ENCODE assay signal across 2 fruit fly cellular contexts in the genomic region with DNA sequence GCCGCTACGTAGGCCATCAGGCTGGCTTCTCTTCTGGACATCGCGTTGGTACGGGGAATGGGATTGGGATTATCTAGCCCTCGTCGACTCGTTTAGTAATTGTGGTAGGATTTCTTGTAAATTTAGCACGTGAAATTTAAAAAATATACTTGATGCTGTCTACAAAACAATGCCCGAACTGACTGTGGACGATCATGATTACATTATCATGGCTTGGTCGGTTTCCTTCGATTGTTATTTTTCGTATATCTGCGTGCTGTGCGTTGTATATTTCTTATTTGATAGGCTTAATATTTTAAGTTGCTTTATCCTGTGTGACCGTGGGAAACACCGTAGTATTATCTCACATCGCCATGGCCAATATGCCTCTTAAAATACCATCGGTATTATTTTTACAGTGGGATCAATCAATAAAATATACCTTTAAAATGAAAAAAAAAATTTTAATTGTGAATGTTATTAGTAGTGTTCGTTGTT.
TF ChIP-seq lines count a peak whose summit lies in the region.

A gene (minus strand): TSS at position 336 of the 477 bp plus-strand sequence.

TF ChIP-seq in whole organism, adult, 20 proteins besides CTCF, POLR2A, EP300 and RAD21 (continued from another document):
- TF ChIP-seq bab1 (GFP tag; optimal IDR thresholded peaks at IDR 0.05; lab: Kevin White, UChicago), result peak; percentile 41
- TF ChIP-seq CG14711 (tag; optimal IDR thresholded peaks at IDR 0.05; lab: Kevin White, UChicago), result peak; percentile 67
TF ChIP-seq in whole organism, adult: peak in this region for 6.

TF ChIP-seq in whole organism, embryonic, 481 proteins besides CTCF, POLR2A, EP300 and RAD21 (continued from another document):
- no peak for TF ChIP-seq CG9932 (GFP tag; IDR thresholded peaks at IDR 0.05; lab: Robert Waterston, UW)
- no peak for TF ChIP-seq Nf-YA (GFP tag; IDR thresholded peaks at IDR 0.05; lab: Robert Waterston, UW)
- no peak for TF ChIP-seq CG12219 (GFP tag; optimal IDR thresholded peaks at IDR 0.05; lab: Kevin White, UChicago)
- no peak for TF ChIP-seq CG8765 (GFP tag; IDR thresholded peaks at IDR 0.05; lab: Robert Waterston, UW)
- no peak for TF ChIP-seq exex (tag; optimal IDR thresholded peaks at IDR 0.05; lab: Kevin White, UChicago)
- 0 out of 3 replicates have a peak, but pooled peaks have one; percentile 29 for TF ChIP-seq mld (GFP tag; IDR thresholded peaks at IDR 0.05; lab: Robert Waterston, UW; ENCODE audit: partially characterized antibody)
- TF ChIP-seq CG9215 (GFP tag; IDR thresholded peaks at IDR 0.05; lab: Robert Waterston, UW), result no peak
- TF ChIP-seq gcm (GFP tag; optimal IDR thresholded peaks at IDR 0.05; lab: Kevin White, UChicago), result no peak
- no peak for TF ChIP-seq ato (GFP tag; IDR thresholded peaks at IDR 0.05; lab: Robert Waterston, UW; ENCODE audit: partially characterized antibody)
- 0 out of 2 replicates have a peak, but pooled peaks have one; percentile 13 for TF ChIP-seq CG14014 (GFP tag; IDR thresholded peaks at IDR 0.05; lab: Robert Waterston, UW)
- no peak for TF ChIP-seq B-H1 (GFP tag; IDR thresholded peaks at IDR 0.05; lab: Robert Waterston, UW)
- TF ChIP-seq CG31441 (GFP tag; IDR thresholded peaks at IDR 0.05; lab: Robert Waterston, UW), result no peak
- TF ChIP-seq CG2116 (GFP tag; optimal IDR thresholded peaks at IDR 0.05; lab: Kevin White, UChicago), result no peak
- TF ChIP-seq Mrtf (GFP tag; IDR thresholded peaks at IDR 0.05; lab: Robert Waterston, UW), result no peak
- TF ChIP-seq ara (GFP tag; IDR thresholded peaks at IDR 0.05; lab: Robert Waterston, UW), result 0 out of 2 replicates have a peak, but pooled peaks have one; percentile 1
- TF ChIP-seq dmrt99B (tag; optimal IDR thresholded peaks at IDR 0.05; lab: Kevin White, UChicago), result no peak
- peak; percentile 40; the same call in 1 of the 3 replicates for TF ChIP-seq dysf (GFP tag; IDR thresholded peaks at IDR 0.05; lab: Robert Waterston, UW)
- no peak for TF ChIP-seq Dp (GFP tag; optimal IDR thresholded peaks at IDR 0.05; lab: Kevin White, UChicago)
- TF ChIP-seq croc (GFP tag; conservative IDR thresholded peaks at IDR 0.05; lab: Robert Waterston, UW), result no peak
- no peak for TF ChIP-seq CG11456 (GFP tag; IDR thresholded peaks at IDR 0.05; lab: Robert Waterston, UW)
- no peak for TF ChIP-seq sr (GFP tag; IDR thresholded peaks at IDR 0.05; lab: Robert Waterston, UW)
- peak; percentile 29 for TF ChIP-seq CG9437 (GFP tag; optimal IDR thresholded peaks at IDR 0.05; lab: Kevin White, UChicago)
- TF ChIP-seq CG32532 (GFP tag; IDR thresholded peaks at IDR 0.05; lab: Robert Waterston, UW), result no peak
- peak; percentile 50 for TF ChIP-seq CG30403 (GFP tag; optimal IDR thresholded peaks at IDR 0.05; lab: Kevin White, UChicago)
- TF ChIP-seq Dek (tag; optimal IDR thresholded peaks at IDR 0.05; lab: Kevin White, UChicago), result no peak
- no peak for TF ChIP-seq onecut (GFP tag; IDR thresholded peaks at IDR 0.05; lab: Robert Waterston, UW)
- TF ChIP-seq MBD-R2 (GFP tag; IDR thresholded peaks at IDR 0.05; lab: Robert Waterston, UW), result peak; percentile 44
- TF ChIP-seq jumu (GFP tag; optimal IDR thresholded peaks at IDR 0.05; lab: Kevin White, UChicago), result no peak
- peak; percentile 43 for TF ChIP-seq trem (tag; optimal IDR thresholded peaks at IDR 0.05; lab: Kevin White, UChicago)
- no peak for TF ChIP-seq insv (GFP tag; optimal IDR thresholded peaks at IDR 0.05; lab: Kevin White, UChicago)
- TF ChIP-seq MESR4 (GFP tag; optimal IDR thresholded peaks at IDR 0.05; lab: Kevin White, UChicago), result peak; percentile 64
- no peak for TF ChIP-seq CG2889 (GFP tag; IDR thresholded peaks at IDR 0.05; lab: Robert Waterston, UW)
- no peak for TF ChIP-seq pan (optimal IDR thresholded peaks at IDR 0.05; lab: Kevin White, UChicago)
- TF ChIP-seq pan (GFP tag; optimal IDR thresholded peaks at IDR 0.05 in 1 of 2, IDR thresholded peaks at IDR 0.05 in 1 of 2), result peak in 1 of 2 experiments; percentile 53
- TF ChIP-seq wdn (GFP tag; IDR thresholded peaks at IDR 0.05; lab: Robert Waterston, UW), result no peak
- no peak for TF ChIP-seq CG17568 (GFP tag; optimal IDR thresholded peaks at IDR 0.05; lab: Kevin White, UChicago)
- no peak for TF ChIP-seq CG3838 (GFP tag; optimal IDR thresholded peaks at IDR 0.05; lab: Kevin White, UChicago)
- TF ChIP-seq Oaz (GFP tag; IDR thresholded peaks at IDR 0.05; lab: Robert Waterston, UW), result no peak
- no peak for TF ChIP-seq gce (GFP tag; IDR thresholded peaks at IDR 0.05; lab: Robert Waterston, UW)
- TF ChIP-seq so (GFP tag; IDR thresholded peaks at IDR 0.05; lab: Robert Waterston, UW), result no peak
- TF ChIP-seq CG4854 (GFP tag; optimal IDR thresholded peaks at IDR 0.05; lab: Kevin White, UChicago), result no peak
- TF ChIP-seq Fer1 (GFP tag; optimal IDR thresholded peaks at IDR 0.05; lab: Kevin White, UChicago), result no peak
- TF ChIP-seq CG4707 (GFP tag; optimal IDR thresholded peaks at IDR 0.05; lab: Kevin White, UChicago), result peak; percentile 89
- no peak for TF ChIP-seq tll (GFP tag; optimal IDR thresholded peaks at IDR 0.05; lab: Kevin White, UChicago)
- no peak for TF ChIP-seq GATAe (GFP tag; conservative IDR thresholded peaks at IDR 0.05; lab: Robert Waterston, UW)
- peak; percentile 5 for TF ChIP-seq YL-1 (GFP tag; optimal IDR thresholded peaks at IDR 0.05; lab: Kevin White, UChicago)
- no peak for TF ChIP-seq CG6175 (GFP tag; IDR thresholded peaks at IDR 0.05; lab: Robert Waterston, UW)
- peak; percentile 40 for TF ChIP-seq CG12299 (tag; optimal IDR thresholded peaks at IDR 0.05; lab: Kevin White, UChicago)
- TF ChIP-seq sug (tag; optimal IDR thresholded peaks at IDR 0.05; lab: Kevin White, UChicago), result no peak
- no peak for TF ChIP-seq ham (GFP tag; IDR thresholded peaks at IDR 0.05; lab: Robert Waterston, UW)
- TF ChIP-seq Elba2 (GFP tag; optimal IDR thresholded peaks at IDR 0.05; lab: Kevin White, UChicago), result peak; percentile 30
- TF ChIP-seq CG6791 (GFP tag; IDR thresholded peaks at IDR 0.05; lab: Robert Waterston, UW; ENCODE audit: partially characterized antibody), result no peak
- no peak for TF ChIP-seq CG18011 (GFP tag; optimal IDR thresholded peaks at IDR 0.05; lab: Kevin White, UChicago)
- no peak for TF ChIP-seq Side (GFP tag; optimal IDR thresholded peaks at IDR 0.05; lab: Kevin White, UChicago)
- 0 out of 2 replicates have a peak, but pooled peaks have one; percentile 12 for TF ChIP-seq CG6689 (GFP tag; IDR thresholded peaks at IDR 0.05; lab: Robert Waterston, UW)
- no peak for TF ChIP-seq CG30020 (tag; optimal IDR thresholded peaks at IDR 0.05; lab: Kevin White, UChicago)
- no peak for TF ChIP-seq CG13775 (GFP tag; optimal IDR thresholded peaks at IDR 0.05; lab: Kevin White, UChicago)
- TF ChIP-seq lbe (GFP tag; optimal IDR thresholded peaks at IDR 0.05; lab: Kevin White, UChicago), result no peak
- TF ChIP-seq amos (GFP tag; IDR thresholded peaks at IDR 0.05; lab: Robert Waterston, UW; ENCODE audit: partially characterized antibody), result 0 out of 2 replicates have a peak, but pooled peaks have one; percentile 9
- no peak for TF ChIP-seq CG13123 (GFP tag; optimal IDR thresholded peaks at IDR 0.05; lab: Kevin White, UChicago)
- no peak for TF ChIP-seq Blimp-1 (GFP tag; optimal IDR thresholded peaks at IDR 0.05; lab: Kevin White, UChicago)
- TF ChIP-seq CG13894 (tag; optimal IDR thresholded peaks at IDR 0.05; lab: Kevin White, UChicago), result no peak
- no peak for TF ChIP-seq Ravus (GFP tag; IDR thresholded peaks at IDR 0.05; lab: Robert Waterston, UW)
- TF ChIP-seq CG17385 (GFP tag; optimal IDR thresholded peaks at IDR 0.05; lab: Kevin White, UChicago), result no peak
- TF ChIP-seq wor (GFP tag; IDR thresholded peaks at IDR 0.05; lab: Robert Waterston, UW), result no peak
- TF ChIP-seq CG11398 (GFP tag; optimal IDR thresholded peaks at IDR 0.05; lab: Kevin White, UChicago), result no peak
TF ChIP-seq in whole organism, embryonic: peak in this region for 18.
